Worm (Caenorhabditis elegans): ENCODE measurements around the gene C33D9.3.

- TF ChIP-seq aly-1 (tag; optimal IDR thresholded peaks at IDR 0.05), result no peak
- no peak for TF ChIP-seq tbx-37 (GFP tag; conservative IDR thresholded peaks at IDR 0.05)
- no peak for TF ChIP-seq tra-4 (tag; optimal IDR thresholded peaks at IDR 0.05)
Observed at ce11 chrIV:8815162-8815561, 22.5 kb upstream of the C33D9.3 start.
